Worm (Caenorhabditis elegans) whole organism, young adult: Measurements from ENCODE around the gene mars-1.

Experiments
- B0019.2 ChIP-seq: fragments of 200-800 bp; sonication (Bioruptor generic); conservative IDR thresholded peaks from 2 replicates; pipeline ENCODE4 v1.3.6; 2022; ENCODE audit warnings: missing genetic modification reagents, missing genetic modification characterization, missing compliant biosample characterization
- C06A6.2 ChIP-seq: fragments of 200-800 bp; sonication (Bioruptor generic); conservative IDR thresholded peaks from 2 replicates; pipeline ENCODE4 v1.3.6; 2022; ENCODE audit warnings: missing genetic modification characterization, missing compliant biosample characterization
- C17E4.6 ChIP-seq: fragments of 200-800 bp; sonication (Bioruptor generic); IDR thresholded peaks from 2 replicates; pipeline ENCODE4 v1.3.6; 2022; ENCODE audit warnings: missing genetic modification reagents, missing genetic modification characterization, missing compliant biosample characterization
- D2030.7 ChIP-seq: fragments of 200-800 bp; sonication (Bioruptor generic); IDR thresholded peaks from 2 replicates; pipeline ENCODE4 v1.3.6; 2022; ENCODE audit warnings: missing genetic modification reagents, missing genetic modification characterization, missing compliant biosample characterization
- F22D6.2 ChIP-seq: sonication (generic microtip); optimal IDR thresholded peaks from 2 replicates; lab custom pipeline; 2016; ENCODE audit warnings: mild to moderate bottlenecking, missing genetic modification characterization, missing compliant biosample characterization
- F33H1.4 ChIP-seq: fragments of 200-800 bp; sonication (Bioruptor generic); IDR thresholded peaks from 2 replicates; pipeline ENCODE4 v1.3.6; 2022; ENCODE audit warnings: missing genetic modification reagents, missing genetic modification characterization, missing compliant biosample characterization
- F55B11.4 ChIP-seq: sonication (generic microtip); optimal IDR thresholded peaks from 2 replicates; lab custom pipeline; 2016; ENCODE audit warnings: missing compliant biosample characterization, missing genetic modification characterization, borderline replicate concordance; ENCODE audit not compliant: insufficient read depth
- K12H6.12 ChIP-seq: fragments of 200-800 bp; sonication (Bioruptor generic); optimal IDR thresholded peaks from 2 replicates; lab custom pipeline; 2018; ENCODE audit warnings: mild to moderate bottlenecking, missing genetic modification characterization, missing compliant biosample characterization
- T07F8.4 ChIP-seq: sonication (generic microtip); optimal IDR thresholded peaks from 2 replicates; lab custom pipeline; 2016; ENCODE audit warnings: mild to moderate bottlenecking, missing genetic modification characterization, moderate library complexity, missing compliant biosample characterization
- Y53F4B.3 ChIP-seq: fragments of 200-800 bp; sonication (Bioruptor generic); IDR thresholded peaks from 2 replicates; pipeline ENCODE4 v1.3.6; 2022; ENCODE audit warnings: missing genetic modification reagents, missing genetic modification characterization, missing compliant biosample characterization
- Y67H2A.10 ChIP-seq: fragments of 200-800 bp; sonication (Bioruptor generic); conservative IDR thresholded peaks from 2 replicates; pipeline ENCODE4 v1.3.6; 2022; ENCODE audit warnings: missing genetic modification reagents, missing genetic modification characterization, missing compliant biosample characterization
- Y79H2A.3 ChIP-seq: fragments of 200-800 bp; sonication (Bioruptor generic); conservative IDR thresholded peaks from 2 replicates; pipeline ENCODE4 v1.3.6; 2022; ENCODE audit warnings: missing genetic modification reagents, missing genetic modification characterization, missing compliant biosample characterization
- Y95B8A.8 ChIP-seq: fragments of 200-800 bp; sonication (Bioruptor generic); IDR thresholded peaks from 2 replicates; pipeline ENCODE4 v1.3.6; 2022; ENCODE audit warnings: missing genetic modification reagents, missing genetic modification characterization, missing compliant biosample characterization
- ZK185.1 ChIP-seq: sonication (generic microtip); optimal IDR thresholded peaks from 2 replicates; lab custom pipeline; 2016; ENCODE audit warnings: mild to moderate bottlenecking, missing genetic modification characterization, missing compliant biosample characterization; ENCODE audit not compliant: poor library complexity, severe bottlenecking
- ama-1 ChIP-seq, 3 experiments: fragments of 150-350 bp in 1 of 3; sonication (generic microtip) in 2 of 3; optimal IDR thresholded peaks; 2 replicates each; lab custom pipeline; 2014 to 2018; ENCODE audit warnings: missing biosample characterization in 2 of 3, missing genetic modification characterization in 2 of 3, missing genetic modification reagents in 2 of 3
- atf-7 ChIP-seq: sonication (generic microtip); optimal IDR thresholded peaks from 2 replicates; lab custom pipeline; 2017; ENCODE audit warnings: mild to moderate bottlenecking, missing genetic modification characterization, missing compliant biosample characterization
- attf-5 ChIP-seq: fragments of 200-800 bp; sonication (Bioruptor generic); optimal IDR thresholded peaks from 2 replicates; lab custom pipeline; 2018; ENCODE audit warnings: mild to moderate bottlenecking, missing genetic modification characterization, missing compliant biosample characterization
- ccch-3 ChIP-seq: fragments of 200-800 bp; sonication (Bioruptor generic); optimal IDR thresholded peaks from 2 replicates; lab custom pipeline; 2018; ENCODE audit warnings: mild to moderate bottlenecking, missing genetic modification characterization, missing compliant biosample characterization
- ceh-27 ChIP-seq: fragments of 200-800 bp; sonication (Bioruptor generic); optimal IDR thresholded peaks from 2 replicates; lab custom pipeline; 2018; ENCODE audit warnings: mild to moderate bottlenecking, missing genetic modification characterization, moderate library complexity, missing compliant biosample characterization
- ceh-58 ChIP-seq: fragments of 200-800 bp; sonication (Bioruptor generic); IDR thresholded peaks from 2 replicates; pipeline ENCODE4 v1.3.6; 2022; ENCODE audit warnings: missing genetic modification characterization, missing compliant biosample characterization
- ceh-79 ChIP-seq: sonication (generic microtip); optimal IDR thresholded peaks from 2 replicates; lab custom pipeline; 2017; ENCODE audit warnings: mild to moderate bottlenecking, missing genetic modification characterization, missing compliant biosample characterization
- dpff-1 ChIP-seq: sonication (generic microtip); optimal IDR thresholded peaks from 2 replicates; lab custom pipeline; 2017; ENCODE audit warnings: mild to moderate bottlenecking, missing genetic modification characterization, missing compliant biosample characterization
- dpl-1 ChIP-seq: fragments of 150-350 bp; optimal IDR thresholded peaks from 2 replicates; lab custom pipeline; 2014; ENCODE audit warnings: missing biosample characterization, missing genetic modification reagents, missing genetic modification characterization
- him-1 ChIP-seq: sonication (generic microtip); optimal IDR thresholded peaks from 2 replicates; lab custom pipeline; 2016; ENCODE audit warnings: missing genotype, missing genetic modification reagents, missing genetic modification characterization, missing compliant biosample characterization
- lin-35 ChIP-seq, 3 experiments: fragments of 150-350 bp in 2 of 3; sonication (generic microtip) in 1 of 3; optimal IDR thresholded peaks; 2 replicates each; lab custom pipeline; 2014 to 2018; ENCODE audit warnings: missing biosample characterization in 3 of 3, missing genetic modification characterization in 3 of 3, missing genetic modification reagents in 3 of 3
- madf-3 ChIP-seq: fragments of 200-800 bp; sonication (Bioruptor generic); IDR thresholded peaks from 2 replicates; pipeline ENCODE4 v1.3.6; 2022; ENCODE audit warnings: missing genetic modification reagents, missing genetic modification characterization, missing compliant biosample characterization
- mel-28 ChIP-seq: sonication (generic microtip); optimal IDR thresholded peaks from 2 replicates; lab custom pipeline; 2016; ENCODE audit warnings: borderline replicate concordance, mild to moderate bottlenecking, missing genetic modification characterization, missing compliant biosample characterization
- mes-4 ChIP-seq: sonication (generic microtip); optimal IDR thresholded peaks from 2 replicates; lab custom pipeline; 2016; ENCODE audit warnings: missing genotype, missing genetic modification characterization, missing compliant biosample characterization
- nfya-2 ChIP-seq: fragments of 200-800 bp; sonication (Bioruptor generic); IDR thresholded peaks from 2 replicates; pipeline ENCODE4 v1.3.6; 2022; ENCODE audit warnings: missing genetic modification reagents, missing genetic modification characterization, missing compliant biosample characterization
- nhr-179 ChIP-seq: sonication (generic microtip); optimal IDR thresholded peaks from 2 replicates; lab custom pipeline; 2016; ENCODE audit warnings: mild to moderate bottlenecking, missing genetic modification characterization, missing compliant biosample characterization
- nhr-90 ChIP-seq: sonication (generic microtip); optimal IDR thresholded peaks from 2 replicates; lab custom pipeline; 2016; ENCODE audit warnings: missing genotype, mild to moderate bottlenecking, missing genetic modification characterization, missing compliant biosample characterization
- rpc-1 ChIP-seq, 2 experiments: fragments of 150-350 bp in 1 of 2; sonication (generic microtip) in 1 of 2; optimal IDR thresholded peaks; 2 replicates each; lab custom pipeline; 2014 to 2018; ENCODE audit warnings: missing biosample characterization in 1 of 2, missing genetic modification characterization in 1 of 2, missing genetic modification reagents in 1 of 2, missing genotype in 1 of 2
- sea-2 ChIP-seq: fragments of 200-800 bp; sonication (Bioruptor generic); IDR thresholded peaks from 2 replicates; pipeline ENCODE4 v1.3.6; 2022; ENCODE audit warnings: missing genetic modification characterization, missing compliant biosample characterization
- snpc-1.1 ChIP-seq: sonication (generic microtip); optimal IDR thresholded peaks from 2 replicates; lab custom pipeline; 2017; ENCODE audit warnings: missing genetic modification characterization, mild to moderate bottlenecking, missing compliant biosample characterization, antibody characterized with exemption, moderate library complexity, missing genotype, missing genetic modification reagents; ENCODE audit not compliant: insufficient read depth
- snpc-1.3 ChIP-seq: sonication (generic microtip); optimal IDR thresholded peaks from 2 replicates; lab custom pipeline; 2017; ENCODE audit warnings: missing genetic modification characterization, mild to moderate bottlenecking, missing compliant biosample characterization, antibody characterized with exemption, moderate library complexity, missing genotype, missing genetic modification reagents; ENCODE audit not compliant: insufficient read depth
- snpc-3.4 ChIP-seq: sonication (generic microtip); optimal IDR thresholded peaks from 2 replicates; lab custom pipeline; 2017; ENCODE audit warnings: missing genetic modification characterization, mild to moderate bottlenecking, missing compliant biosample characterization, antibody characterized with exemption, moderate library complexity, missing genotype, missing genetic modification reagents
- somi-1 ChIP-seq: fragments of 200-800 bp; sonication (Bioruptor generic); optimal IDR thresholded peaks from 2 replicates; lab custom pipeline; 2018; ENCODE audit warnings: mild to moderate bottlenecking, missing genetic modification characterization, missing compliant biosample characterization
- unc-130 ChIP-seq: sonication (generic microtip); optimal IDR thresholded peaks from 2 replicates; lab custom pipeline; 2016; ENCODE audit warnings: missing genetic modification reagents, missing genetic modification characterization, missing compliant biosample characterization
- ztf-26 ChIP-seq: sonication (generic microtip); optimal IDR thresholded peaks from 2 replicates; lab custom pipeline; 2017; ENCODE audit warnings: missing genetic modification characterization, missing compliant biosample characterization
- ztf-28 ChIP-seq: fragments of 200-800 bp; sonication (Bioruptor generic); IDR thresholded peaks from 2 replicates; pipeline ENCODE4 v1.3.6; 2022; ENCODE audit warnings: missing genetic modification reagents, missing genetic modification characterization, missing compliant biosample characterization

Gene mars-1

ce11 chrIV:11601721-11602405 is 33.4 kb downstream of the mars-1 start (continued):
- TF ChIP-seq F33H1.4 (GFP tag; lab: Robert Waterston, UW) (peak; percentile 94), T07F8.4 (tag; lab: Kevin White, UChicago) (no peak), unc-130 (GFP tag; lab: Kevin White, UChicago) (peak; percentile 54), dpl-1 (GFP tag; lab: Kevin White, UChicago) (no peak), lin-35 (GFP tag; optimal IDR thresholded peaks at IDR 0.05; lab: Kevin White, UChicago) (peak in 1 of 3 experiments; percentile 37), ama-1 (optimal IDR thresholded peaks at IDR 0.05; lab: Kevin White, UChicago) (no peak), ama-1 (GFP tag; optimal IDR thresholded peaks at IDR 0.05; lab: Kevin White, UChicago) (peak; percentile 47 to 51), K12H6.12 (peak; percentile 15), D2030.7 (peak; percentile 72), mes-4 (tag; lab: Kevin White, UChicago) (no peak), F55B11.4 (tag; lab: Kevin White, UChicago) (no peak), rpc-1 (optimal IDR thresholded peaks at IDR 0.05; lab: Kevin White, UChicago) (peak; percentile 1), rpc-1 (tag; optimal IDR thresholded peaks at IDR 0.05; lab: Kevin White, UChicago) (peak; percentile 3), C06A6.2 (GFP tag; lab: Robert Waterston, UW) (no peak), atf-7 (no peak), nhr-90 (tag; lab: Kevin White, UChicago) (no peak), nfya-2 (GFP tag; lab: Robert Waterston, UW) (no peak), B0019.2 (GFP tag; lab: Robert Waterston, UW) (no peak), mel-28 (tag; lab: Kevin White, UChicago) (no peak), somi-1 (no peak), dpff-1 (tag; lab: Kevin White, UChicago) (no peak), ZK185.1 (tag; lab: Kevin White, UChicago) (peak; percentile 62), ztf-28 (GFP tag; lab: Robert Waterston, UW) (no peak), nhr-179 (tag; lab: Kevin White, UChicago) (no peak), madf-3 (peak; percentile 74; the same call in 1 of the 2 replicates), snpc-1.3 (peak; percentile 79), snpc-1.1 (no peak), sea-2 (GFP tag; lab: Robert Waterston, UW) (no peak), F22D6.2 (tag; lab: Kevin White, UChicago) (no peak), ceh-27 (GFP tag; lab: Kevin White, UChicago) (peak; percentile 32), Y79H2A.3 (GFP tag; lab: Robert Waterston, UW) (no peak), Y53F4B.3 (GFP tag; lab: Robert Waterston, UW) (no peak), him-1 (tag; lab: Kevin White, UChicago) (no peak), ceh-79 (tag; lab: Kevin White, UChicago) (no peak), Y95B8A.8 (GFP tag; lab: Robert Waterston, UW) (no peak), attf-5 (GFP tag; lab: Kevin White, UChicago) (peak; percentile 30)

ce11 chrIV:11599717-11600116 is 35.6 kb downstream of the mars-1 start:
- TF ChIP-seq snpc-3.4 (tag; lab: Kevin White, UChicago), result no peak
- TF ChIP-seq ztf-26 (tag; lab: Kevin White, UChicago), result no peak
- TF ChIP-seq ceh-58 (GFP tag; lab: Robert Waterston, UW), result no peak
- TF ChIP-seq ccch-3 (GFP tag; lab: Kevin White, UChicago), result no peak
- no peak for TF ChIP-seq Y67H2A.10 (GFP tag; lab: Robert Waterston, UW)
- TF ChIP-seq C17E4.6, result no peak
